Worm (Caenorhabditis elegans) whole organism, L3 larva: ENCODE measurements around the gene hmit-1.3.

Experiments used
- ZK546.5 ChIP-seq: sonication (generic microtip); optimal IDR thresholded peaks from 2 replicates; lab custom pipeline; 2017; ENCODE audit warnings: missing biosample characterization, missing genetic modification characterization
- ama-1 ChIP-seq: fragments of 150-350 bp; optimal IDR thresholded peaks from 2 replicates; lab custom pipeline; 2018
- ceh-28 ChIP-seq: fragments of 150-350 bp; optimal IDR thresholded peaks from 2 replicates; lab custom pipeline; 2014; ENCODE audit warnings: missing biosample characterization, missing genetic modification reagents, missing genetic modification characterization
- ceh-82 ChIP-seq: fragments of 150-350 bp; optimal IDR thresholded peaks from 2 replicates; lab custom pipeline; 2014; ENCODE audit warnings: missing biosample characterization, missing genetic modification characterization
- ceh-9 ChIP-seq: sonication (generic microtip); optimal IDR thresholded peaks from 2 replicates; lab custom pipeline; 2018; ENCODE audit warnings: missing biosample characterization, missing genetic modification characterization
- egl-27 ChIP-seq: sonication (generic microtip); optimal IDR thresholded peaks from 4 replicates; lab custom pipeline; 2017; ENCODE audit warnings: missing biosample characterization, missing genetic modification reagents, missing genetic modification characterization
- egl-5 ChIP-seq: fragments of 150-350 bp; optimal IDR thresholded peaks from 2 replicates; lab custom pipeline; 2017; ENCODE audit warnings: missing biosample characterization, missing genetic modification reagents, missing genetic modification characterization, inconsistent platforms
- elt-1 ChIP-seq: fragments of 150-350 bp; optimal IDR thresholded peaks from 2 replicates; lab custom pipeline; 2014; ENCODE audit warnings: missing biosample characterization, missing genetic modification characterization
- elt-2 ChIP-seq: sonication (generic microtip); optimal IDR thresholded peaks from 2 replicates; lab custom pipeline; 2016; ENCODE audit warnings: missing genetic modification reagents, mild to moderate bottlenecking, missing genetic modification characterization, missing compliant biosample characterization
- eor-1 ChIP-seq, 2 experiments: fragments of 150-350 bp; optimal IDR thresholded peaks; 2 replicates each; lab custom pipeline; 2014 to 2018; ENCODE audit warnings: missing biosample characterization in 2 of 2, missing genetic modification characterization in 2 of 2
- hmg-11 ChIP-seq: sonication (generic microtip); optimal IDR thresholded peaks from 2 replicates; lab custom pipeline; 2016; ENCODE audit warnings: missing genetic modification characterization, missing compliant biosample characterization
- lin-15B ChIP-seq: fragments of 150-350 bp; optimal IDR thresholded peaks from 2 replicates; lab custom pipeline; 2014; ENCODE audit warnings: missing biosample characterization, missing genetic modification characterization
- nfya-1 ChIP-seq: sonication (generic microtip); optimal IDR thresholded peaks from 2 replicates; lab custom pipeline; 2017; ENCODE audit warnings: missing genetic modification characterization, mild to moderate bottlenecking, missing compliant biosample characterization, antibody characterized with exemption, moderate library complexity; ENCODE audit not compliant: insufficient read depth
- nhr-12 ChIP-seq: fragments of 150-350 bp; optimal IDR thresholded peaks from 2 replicates; lab custom pipeline; 2014; ENCODE audit warnings: missing biosample characterization, missing genetic modification characterization
- nhr-23 ChIP-seq: fragments of 150-350 bp; optimal IDR thresholded peaks from 2 replicates; lab custom pipeline; 2014; ENCODE audit warnings: missing biosample characterization, missing genetic modification reagents, missing genetic modification characterization
- nhr-237 ChIP-seq: fragments of 150-350 bp; optimal IDR thresholded peaks from 2 replicates; lab custom pipeline; 2014; ENCODE audit warnings: missing biosample characterization, missing genetic modification characterization
- nhr-28 ChIP-seq: fragments of 150-350 bp; optimal IDR thresholded peaks from 2 replicates; lab custom pipeline; 2014; ENCODE audit warnings: missing biosample characterization, missing genetic modification characterization
- pha-4 ChIP-seq: fragments of 150-350 bp; optimal IDR thresholded peaks from 2 replicates; lab custom pipeline; 2014; ENCODE audit warnings: missing biosample characterization, missing genetic modification reagents, missing genetic modification characterization
- pqm-1 ChIP-seq: fragments of 150-350 bp; optimal IDR thresholded peaks from 2 replicates; lab custom pipeline; 2017; ENCODE audit warnings: missing biosample characterization, missing genetic modification characterization, inconsistent platforms
- sea-2 ChIP-seq: fragments of 150-350 bp; sonication (generic microtip); optimal IDR thresholded peaks from 4 replicates; lab custom pipeline; 2014; ENCODE audit warnings: missing biosample characterization, missing genetic modification reagents, missing genetic modification characterization
- snpc-4 ChIP-seq: fragments of 150-350 bp; optimal IDR thresholded peaks from 2 replicates; lab custom pipeline; 2014; ENCODE audit warnings: missing biosample characterization, missing genetic modification characterization
- unc-62 ChIP-seq: fragments of 150-350 bp; sonication (generic microtip); optimal IDR thresholded peaks from 4 replicates; lab custom pipeline; 2014; ENCODE audit warnings: missing biosample characterization, missing genetic modification reagents, missing genetic modification characterization
- zag-1 ChIP-seq: fragments of 150-350 bp; optimal IDR thresholded peaks from 2 replicates; lab custom pipeline; 2014; ENCODE audit warnings: missing biosample characterization, missing genetic modification characterization
- ztf-11 ChIP-seq: fragments of 150-350 bp; optimal IDR thresholded peaks from 2 replicates; lab custom pipeline; 2014; ENCODE audit warnings: missing biosample characterization, missing genetic modification characterization

The hmit-1.3 gene

ce11 chrIII:3470973-3471372 is 48.4 kb downstream of the hmit-1.3 start:
- no peak for TF ChIP-seq lin-15B
- no peak for TF ChIP-seq nfya-1
- TF ChIP-seq pha-4 (tag; lab: Kevin White, UChicago): no peak
- no peak for TF ChIP-seq zag-1
- no peak for TF ChIP-seq ztf-11 (tag; lab: Kevin White, UChicago)
- TF ChIP-seq elt-2: peak; percentile 5
- no peak for TF ChIP-seq nhr-12 (tag; lab: Kevin White, UChicago)
- TF ChIP-seq, all 47 proteins: peak for 1

ce11 chrIII:3470433-3470832 is 49.0 kb downstream of the hmit-1.3 start:
- TF ChIP-seq nhr-23 (tag; lab: Kevin White, UChicago): peak; percentile 58
- TF ChIP-seq elt-2: no peak
- TF ChIP-seq ceh-82: no peak
- TF ChIP-seq elt-1 (tag; lab: Kevin White, UChicago): no peak
- TF ChIP-seq sea-2 (GFP tag; lab: Kevin White, UChicago): no peak
- no peak for TF ChIP-seq unc-62
- TF ChIP-seq nhr-28 (tag; lab: Kevin White, UChicago): no peak
- no peak for TF ChIP-seq ztf-11 (tag; lab: Kevin White, UChicago)
- TF ChIP-seq egl-27 (tag; lab: Kevin White, UChicago): no peak
- TF ChIP-seq ceh-28 (tag; lab: Kevin White, UChicago): peak; percentile 14
- no peak for TF ChIP-seq ceh-9 (tag; lab: Kevin White, UChicago)

DNA sequence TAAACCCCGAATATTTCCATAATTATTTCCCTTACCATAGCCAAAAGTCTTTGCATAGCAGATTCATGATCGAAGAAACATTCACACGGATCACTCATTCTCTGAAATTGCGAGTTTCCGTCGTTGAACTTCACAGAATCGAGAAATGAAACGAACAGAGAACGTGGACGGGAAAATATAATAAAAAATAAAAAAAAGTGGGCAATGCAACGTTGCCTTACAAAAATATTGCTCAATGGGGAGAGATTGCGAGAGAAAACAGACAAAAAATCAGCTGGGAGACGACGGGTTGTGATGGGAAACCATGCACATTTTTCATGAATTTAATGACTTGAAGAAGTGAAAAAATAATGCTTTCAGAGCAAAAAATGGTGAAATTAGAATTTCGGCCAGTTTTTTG is 49.8 kb downstream of the hmit-1.3 start, which contains the start of gene smim-14:
TSS of gene smim-14 (minus strand) at position 101 of the 400 bp plus-strand sequence.
- TF ChIP-seq ama-1 (lab: Kevin White, UChicago) (peak; percentile 2), hmg-11 (tag; lab: Kevin White, UChicago) (peak; percentile 9), pqm-1 (tag; lab: Kevin White, UChicago) (no peak), eor-1 (tag; optimal IDR thresholded peaks at IDR 0.05; lab: Kevin White, UChicago) (no peak), ceh-28 (tag; lab: Kevin White, UChicago) (no peak), ZK546.5 (no peak)

- TF ChIP-seq lin-15B (peak; percentile 7), hmg-11 (tag; lab: Kevin White, UChicago) (no peak), egl-5 (tag; lab: Kevin White, UChicago) (no peak), elt-2 (peak; percentile 52), ceh-9 (tag; lab: Kevin White, UChicago) (no peak), unc-62 (no peak)
Observed at ce11 chrIII:3468384-3468783, 51.0 kb downstream of the hmit-1.3 start.

DNA sequence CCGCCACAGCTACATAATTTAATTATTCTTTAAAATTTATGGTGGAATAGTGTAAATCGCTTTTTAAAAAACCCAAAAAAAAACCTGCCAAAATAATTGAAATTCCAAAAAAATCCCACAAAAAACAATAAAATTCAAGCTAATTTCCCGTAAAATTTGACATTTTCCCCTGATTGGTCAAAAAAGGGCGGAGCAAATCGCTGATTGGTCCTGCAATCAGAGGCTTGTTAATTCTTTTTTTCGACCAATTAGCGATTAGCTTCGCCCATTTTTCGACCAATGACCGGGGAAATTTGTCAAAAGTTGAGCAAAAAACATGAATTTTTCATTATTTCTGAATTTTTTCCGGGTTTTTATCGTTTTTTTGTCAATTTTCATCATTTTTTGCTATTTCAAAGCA is 52.4 kb downstream of the hmit-1.3 start:
- TF ChIP-seq ztf-11 (tag; lab: Kevin White, UChicago): no peak
- peak; percentile 93 for TF ChIP-seq nfya-1
- TF ChIP-seq, all 47 proteins: peak for 1

DNA sequence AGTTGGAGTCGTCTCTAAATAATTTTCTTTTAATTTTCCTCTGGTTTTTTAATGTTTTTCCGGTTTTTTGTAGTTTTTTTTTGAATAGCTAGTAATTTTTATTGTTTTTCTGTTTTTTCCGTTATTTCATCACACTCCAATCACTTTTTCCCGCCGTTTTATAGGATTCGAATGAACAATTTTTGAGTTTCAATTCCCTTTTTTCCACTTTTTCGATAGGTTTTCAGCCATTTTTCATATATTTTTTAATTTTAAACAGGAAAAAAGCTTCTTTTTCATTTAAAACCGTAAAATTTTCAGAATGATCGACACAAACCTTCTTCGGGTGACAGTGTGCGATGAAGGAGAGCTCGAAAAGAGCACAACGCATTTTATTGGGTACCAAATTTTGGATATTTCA is 58.0 kb downstream of the hmit-1.3 start, which contains the start of gene pph-6:
TSS of gene pph-6 (plus strand) at position 301 of the 400 bp plus-strand sequence.
- TF ChIP-seq snpc-4 (tag; lab: Kevin White, UChicago) (no peak), ZK546.5 (no peak), nhr-237 (tag; lab: Kevin White, UChicago) (no peak)
